Worm (Caenorhabditis elegans): Measurements from ENCODE around the gene C37C3.18.

DNA sequence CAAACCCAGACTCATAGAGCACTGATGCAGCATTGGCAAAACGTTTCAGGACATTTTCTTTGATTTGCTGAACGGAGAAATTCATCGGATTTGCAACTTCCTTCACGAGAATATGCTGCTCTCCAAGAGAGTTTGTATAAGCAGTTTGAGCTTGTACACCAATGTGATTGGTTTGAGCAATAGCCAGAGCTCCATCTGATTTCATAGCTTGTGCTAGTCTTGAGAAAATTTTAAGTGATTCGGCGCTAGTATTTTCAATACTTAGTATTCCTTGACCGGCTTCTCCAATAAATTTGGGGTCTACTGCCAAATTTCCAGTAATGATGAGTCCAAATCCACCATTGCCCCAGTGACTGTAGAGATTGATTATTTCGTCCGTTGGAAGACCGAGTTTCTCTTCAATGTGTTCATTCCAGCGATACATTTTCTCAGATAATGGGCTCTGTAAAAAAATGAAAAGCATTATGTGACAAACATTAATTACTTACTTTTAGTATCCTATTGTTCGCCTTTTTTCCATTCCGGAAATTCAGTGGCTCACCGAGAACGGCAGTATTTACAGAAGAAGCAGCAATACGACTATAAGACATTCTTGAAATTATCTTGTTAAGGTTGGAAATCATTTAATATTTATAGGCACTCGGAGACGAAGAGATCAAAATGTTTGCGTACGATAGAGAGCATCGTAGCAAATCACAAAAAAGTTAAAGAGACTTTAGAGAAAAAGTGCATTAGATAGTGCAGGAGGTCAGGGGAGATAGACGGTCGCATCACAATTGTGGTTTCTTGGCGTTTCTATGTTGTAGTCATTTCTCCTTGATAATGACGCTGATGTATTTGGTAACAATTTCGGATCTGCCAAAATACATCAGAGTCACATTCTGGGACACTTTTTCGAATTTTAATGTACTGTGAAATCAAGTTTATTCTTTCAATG lies 45.2 kb upstream of the C37C3.18 start, which contains the start of gene ZK742.3:
- TF ChIP-seq nhr-76 (tag; optimal IDR thresholded peaks at IDR 0.05) (no peak), nhr-28 (tag; optimal IDR thresholded peaks at IDR 0.05) (no peak), snpc-4 (tag; optimal IDR thresholded peaks at IDR 0.05) (no peak), cnd-1 (tag; optimal IDR thresholded peaks at IDR 0.05) (no peak), ceh-43 (GFP tag; optimal IDR thresholded peaks at IDR 0.05) (no peak), elt-3 (tag; optimal IDR thresholded peaks at IDR 0.05) (no peak), nhr-237 (tag; optimal IDR thresholded peaks at IDR 0.05) (no peak), lin-32 (GFP tag; optimal IDR thresholded peaks at IDR 0.05) (no peak), tbx-8 (GFP tag; optimal IDR thresholded peaks at IDR 0.05) (no peak), lsy-2 (tag; optimal IDR thresholded peaks at IDR 0.05) (no peak)

All from whole organism, mixed stage, embryonic.